Fruit fly (Drosophila melanogaster): ENCODE measurements around the gene CG9541.

- TF ChIP-seq h (optimal IDR thresholded peaks at IDR 0.05) = no peak
- TF ChIP-seq Sin3A (optimal IDR thresholded peaks at IDR 0.05) = no peak
- TF ChIP-seq psq (optimal IDR thresholded peaks at IDR 0.05) = no peak
- no peak for TF ChIP-seq ttk (optimal IDR thresholded peaks at IDR 0.05)
These were observed 5.1 kb upstream of the CG9541 start, which contains the start of gene CG18662 for dm6 chr2L:8980359-8980758.
